Fruit fly (Drosophila melanogaster): Measurements from ENCODE around the gene Prp40.

Gene Prp40

dm6 chr2L:2993702-2994101 lies 29.3 kb upstream of the Prp40 start:
- TF ChIP-seq h (GFP tag; optimal IDR thresholded peaks at IDR 0.05) (no peak), CrebA (GFP tag; optimal IDR thresholded peaks at IDR 0.05; ENCODE audit: borderline replicate concordance) (no peak), sv (GFP tag; optimal IDR thresholded peaks at IDR 0.05) (no peak), dmrt93B (GFP tag; optimal IDR thresholded peaks at IDR 0.05) (no peak), N (GFP tag; optimal IDR thresholded peaks at IDR 0.05) (no peak), ey (GFP tag; optimal IDR thresholded peaks at IDR 0.05) (no peak)

dm6 chr2L:2999113-2999512 lies 23.9 kb upstream of the Prp40 start, which contains the start of gene Ccdc85:
Ccdc85 (plus strand) TSS chr2L:2999286.
- peak; percentile 40 for TF ChIP-seq Myc (optimal IDR thresholded peaks at IDR 0.05)
- TF ChIP-seq Dif (GFP tag; optimal IDR thresholded peaks at IDR 0.05; ENCODE audit: partially characterized antibody) = peak; percentile 75
- TF ChIP-seq woc (GFP tag; optimal IDR thresholded peaks at IDR 0.05) = no peak
- peak in 1 of 2 experiments; percentile 3 for TF ChIP-seq dl (GFP tag; optimal IDR thresholded peaks at IDR 0.05; ENCODE audit: insufficient read depth in 1 of 2, partially characterized antibody in 2 of 2)
- TF ChIP-seq Hr83 (GFP tag; optimal IDR thresholded peaks at IDR 0.05; ENCODE audit: poor library complexity, severe bottlenecking) = no peak
- peak; percentile 60 for TF ChIP-seq Vsx2 (GFP tag; optimal IDR thresholded peaks at IDR 0.05; ENCODE audit: partially characterized antibody)
- peak in 1 of 2 experiments; percentile 50 for TF ChIP-seq foxo (GFP tag; optimal IDR thresholded peaks at IDR 0.05)
- no peak for TF ChIP-seq GATAd (GFP tag; optimal IDR thresholded peaks at IDR 0.05)
- TF ChIP-seq Rel (GFP tag; optimal IDR thresholded peaks at IDR 0.05) = no peak
- TF ChIP-seq Rel (tag; optimal IDR thresholded peaks at IDR 0.05) = peak; percentile 39
- peak; percentile 28 for TF ChIP-seq Jra (GFP tag; optimal IDR thresholded peaks at IDR 0.05)
- TF ChIP-seq h (GFP tag; optimal IDR thresholded peaks at IDR 0.05) = peak; percentile 6

- TF ChIP-seq Abd-B (GFP tag; optimal IDR thresholded peaks at IDR 0.05) (no peak), lola (GFP tag; optimal IDR thresholded peaks at IDR 0.05) (no peak), sv (GFP tag; optimal IDR thresholded peaks at IDR 0.05) (no peak), OdsH (GFP tag; optimal IDR thresholded peaks at IDR 0.05) (no peak), dl (GFP tag; optimal IDR thresholded peaks at IDR 0.05; ENCODE audit: insufficient read depth in 1 of 2, partially characterized antibody in 2 of 2) (no peak), Vsx2 (GFP tag; optimal IDR thresholded peaks at IDR 0.05; ENCODE audit: partially characterized antibody) (no peak), fru (GFP tag; optimal IDR thresholded peaks at IDR 0.05) (no peak), br (GFP tag; optimal IDR thresholded peaks at IDR 0.05) (no peak), dmrt93B (GFP tag; optimal IDR thresholded peaks at IDR 0.05) (no peak), dsf (GFP tag; optimal IDR thresholded peaks at IDR 0.05; ENCODE audit: borderline replicate concordance) (no peak), brk (GFP tag; optimal IDR thresholded peaks at IDR 0.05) (no peak), pan (optimal IDR thresholded peaks at IDR 0.05) (no peak), h (GFP tag; optimal IDR thresholded peaks at IDR 0.05) (no peak)
These were observed 23.4 kb upstream of the Prp40 start for dm6 chr2L:2999609-3000008.

- no peak for TF ChIP-seq GATAd (GFP tag; optimal IDR thresholded peaks at IDR 0.05)
- TF ChIP-seq tai (GFP tag; optimal IDR thresholded peaks at IDR 0.05) = no peak
- TF ChIP-seq h (GFP tag; optimal IDR thresholded peaks at IDR 0.05) = no peak
- no peak for TF ChIP-seq OdsH (GFP tag; optimal IDR thresholded peaks at IDR 0.05)
- TF ChIP-seq usp (GFP tag; optimal IDR thresholded peaks at IDR 0.05) = no peak
- TF ChIP-seq CG9705 (GFP tag; optimal IDR thresholded peaks at IDR 0.05) = no peak
- TF ChIP-seq Dif (GFP tag; optimal IDR thresholded peaks at IDR 0.05; ENCODE audit: partially characterized antibody) = no peak
- no peak for TF ChIP-seq CG32264 (GFP tag; optimal IDR thresholded peaks at IDR 0.05)
These were observed 22.5 kb upstream of the Prp40 start for dm6 chr2L:3000517-3000934.

- TF ChIP-seq dmrt93B (GFP tag; optimal IDR thresholded peaks at IDR 0.05) = no peak
These were observed 21.1 kb upstream of the Prp40 start for dm6 chr2L:3001953-3002352.

- TF ChIP-seq rgr (GFP tag; optimal IDR thresholded peaks at IDR 0.05) (no peak), GATAd (GFP tag; optimal IDR thresholded peaks at IDR 0.05) (no peak), jim (GFP tag; optimal IDR thresholded peaks at IDR 0.05) (no peak), pan (optimal IDR thresholded peaks at IDR 0.05) (no peak), dsf (GFP tag; optimal IDR thresholded peaks at IDR 0.05; ENCODE audit: borderline replicate concordance) (no peak), Dif (GFP tag; optimal IDR thresholded peaks at IDR 0.05; ENCODE audit: partially characterized antibody) (no peak), lola (GFP tag; optimal IDR thresholded peaks at IDR 0.05) (no peak), OdsH (GFP tag; optimal IDR thresholded peaks at IDR 0.05) (no peak), Abd-B (GFP tag; optimal IDR thresholded peaks at IDR 0.05) (no peak), Sp1 (GFP tag; optimal IDR thresholded peaks at IDR 0.05) (no peak), usp (GFP tag; optimal IDR thresholded peaks at IDR 0.05) (no peak), woc (GFP tag; optimal IDR thresholded peaks at IDR 0.05) (no peak), CrebA (GFP tag; optimal IDR thresholded peaks at IDR 0.05; ENCODE audit: borderline replicate concordance) (no peak)
These were observed 19.6 kb upstream of the Prp40 start for dm6 chr2L:3003399-3003798.
